Fruit fly (Drosophila melanogaster): ENCODE results near the gene Eip78C.

dm6 chr3L:21251381-21251780, 25.0 kb downstream of the Eip78C start:
- TF ChIP-seq toe (GFP tag; optimal IDR thresholded peaks at IDR 0.05) (no peak), pad (GFP tag; optimal IDR thresholded peaks at IDR 0.05) (no peak), CG5204 (GFP tag; optimal IDR thresholded peaks at IDR 0.05) (no peak)

Measured in whole organism, adult.